Fruit fly (Drosophila melanogaster) whole organism, embryonic: ENCODE results near the gene CG13113.

Source experiments
- Ada2b ChIP-seq: fragments of 200-800 bp; sonication (Bioruptor generic); IDR thresholded peaks from 2 replicates; pipeline ENCODE4 v1.3.6; 2022; ENCODE audit warnings: missing biosample characterization, missing genetic modification characterization
- CG10321 ChIP-seq: fragments of 200-800 bp; sonication (Bioruptor generic); IDR thresholded peaks from 2 replicates; pipeline ENCODE4 v1.3.6; 2022; ENCODE audit warnings: missing biosample characterization, missing genetic modification characterization
- CG10366 ChIP-seq: fragments of 200-800 bp; sonication (Bioruptor generic); IDR thresholded peaks from 2 replicates; pipeline ENCODE4 v1.3.6; 2022; ENCODE audit warnings: missing biosample characterization, missing genetic modification characterization
- CG10431 ChIP-seq: fragments of 200-800 bp; sonication (Bioruptor generic); optimal IDR thresholded peaks from 3 replicates; lab custom pipeline; 2018; ENCODE audit warnings: missing biosample characterization, mild to moderate bottlenecking, missing genetic modification characterization
- CG12236 ChIP-seq: fragments of 200-800 bp; sonication (Bioruptor generic); optimal IDR thresholded peaks from 2 replicates; lab custom pipeline; 2016; ENCODE audit warnings: missing biosample characterization, missing genetic modification characterization
- CG15073 ChIP-seq: fragments of 200-800 bp; sonication (Bioruptor generic); optimal IDR thresholded peaks from 2 replicates; lab custom pipeline; 2016; ENCODE audit warnings: missing biosample characterization, missing genetic modification characterization
- CG15601 ChIP-seq: fragments of 200-800 bp; sonication (Bioruptor generic); optimal IDR thresholded peaks from 3 replicates; lab custom pipeline; 2019; ENCODE audit warnings: missing biosample characterization, mild to moderate bottlenecking, missing genetic modification characterization, moderate library complexity
- CG16863 ChIP-seq: fragments of 200-800 bp; sonication (Bioruptor generic); optimal IDR thresholded peaks from 3 replicates; lab custom pipeline; 2016; ENCODE audit warnings: missing biosample characterization, missing genetic modification characterization
- CG17186 ChIP-seq: fragments of 200-800 bp; sonication (Bioruptor generic); optimal IDR thresholded peaks from 3 replicates; lab custom pipeline; 2017; ENCODE audit warnings: missing biosample characterization, missing genetic modification reagents, missing genetic modification characterization
- CG18011 ChIP-seq: fragments of 200-800 bp; sonication (Bioruptor generic); optimal IDR thresholded peaks from 2 replicates; lab custom pipeline; 2017; ENCODE audit warnings: missing biosample characterization, missing genetic modification characterization, mild to moderate bottlenecking, moderate library complexity, missing genotype
- CG2875 ChIP-seq: fragments of 200-800 bp; sonication (Bioruptor generic); optimal IDR thresholded peaks from 2 replicates; lab custom pipeline; 2017; ENCODE audit warnings: missing biosample characterization, mild to moderate bottlenecking, missing genetic modification characterization, missing genetic modification reagents
- CG30403 ChIP-seq: fragments of 200-800 bp; sonication (Bioruptor generic); optimal IDR thresholded peaks from 3 replicates; lab custom pipeline; 2016; ENCODE audit warnings: missing biosample characterization, missing genetic modification characterization
- CG3281 ChIP-seq: fragments of 200-800 bp; sonication (Bioruptor generic); optimal IDR thresholded peaks from 3 replicates; lab custom pipeline; 2017; ENCODE audit warnings: missing biosample characterization, mild to moderate bottlenecking, missing genetic modification characterization
- CG4424 ChIP-seq: fragments of 200-800 bp; sonication (Bioruptor generic); optimal IDR thresholded peaks from 3 replicates; lab custom pipeline; 2016; ENCODE audit warnings: missing biosample characterization, missing genetic modification characterization
- CG4617 ChIP-seq: fragments of 200-800 bp; sonication (Bioruptor generic); optimal IDR thresholded peaks from 3 replicates; lab custom pipeline; 2016; ENCODE audit warnings: missing biosample characterization, missing genetic modification characterization, borderline replicate concordance
- CG7963 ChIP-seq: fragments of 200-800 bp; sonication (Bioruptor generic); IDR thresholded peaks from 3 replicates; pipeline ENCODE4 v1.3.6; 2022; ENCODE audit warnings: missing biosample characterization, missing genetic modification characterization; ENCODE audit not compliant: partially characterized antibody
- CG8359 ChIP-seq: fragments of 200-800 bp; sonication (Bioruptor generic); optimal IDR thresholded peaks from 2 replicates; lab custom pipeline; 2017; ENCODE audit warnings: missing biosample characterization, mild to moderate bottlenecking, missing genetic modification characterization, borderline replicate concordance
- CG8765 ChIP-seq: fragments of 200-800 bp; sonication (Bioruptor generic); IDR thresholded peaks from 2 replicates; pipeline ENCODE4 v1.3.6; 2022; ENCODE audit warnings: missing biosample characterization, missing genetic modification characterization
- CG9727 ChIP-seq: fragments of 200-800 bp; sonication (Bioruptor generic); optimal IDR thresholded peaks from 3 replicates; lab custom pipeline; 2017; ENCODE audit warnings: missing biosample characterization, mild to moderate bottlenecking, missing genetic modification characterization
- CG9876 ChIP-seq: fragments of 200-800 bp; sonication (Bioruptor generic); optimal IDR thresholded peaks from 2 replicates; lab custom pipeline; 2016; ENCODE audit warnings: missing biosample characterization, missing genetic modification characterization
- Deaf1 ChIP-seq: fragments of 200-800 bp; optimal IDR thresholded peaks from 3 replicates; lab custom pipeline; 2019; ENCODE audit warnings: missing biosample characterization, mild to moderate bottlenecking, missing genetic modification characterization, moderate library complexity
- E2f2 ChIP-seq: fragments of 200-800 bp; sonication (Bioruptor generic); IDR thresholded peaks from 2 replicates; pipeline ENCODE4 v1.3.6; 2022; ENCODE audit warnings: missing biosample characterization, missing genetic modification characterization
- ERR ChIP-seq: fragments of 200-800 bp; sonication (Bioruptor generic); optimal IDR thresholded peaks from 2 replicates; lab custom pipeline; 2016; ENCODE audit warnings: missing biosample characterization, missing genetic modification characterization
- HLHmδ ChIP-seq: fragments of 200-800 bp; sonication (Bioruptor generic); optimal IDR thresholded peaks from 2 replicates; lab custom pipeline; 2018; ENCODE audit warnings: missing biosample characterization, mild to moderate bottlenecking, missing genetic modification characterization, moderate library complexity
- Kr ChIP-seq: fragments of 200-800 bp; sonication (Bioruptor generic); optimal IDR thresholded peaks from 2 replicates; lab custom pipeline; 2017; ENCODE audit warnings: missing biosample characterization, mild to moderate bottlenecking, missing genetic modification characterization
- Lim3 ChIP-seq: fragments of 200-800 bp; sonication (Bioruptor generic); IDR thresholded peaks from 2 replicates; pipeline ENCODE4 v1.3.6; 2022; ENCODE audit warnings: missing biosample characterization, missing genetic modification characterization
- Meics ChIP-seq: fragments of 200-800 bp; sonication (Bioruptor generic); optimal IDR thresholded peaks from 2 replicates; lab custom pipeline; 2017; ENCODE audit warnings: missing biosample characterization, mild to moderate bottlenecking, missing genetic modification characterization
- Rfx ChIP-seq: fragments of 200-800 bp; sonication (Bioruptor generic); IDR thresholded peaks from 2 replicates; pipeline ENCODE4 v1.3.6; 2022; ENCODE audit warnings: missing biosample characterization, missing genetic modification characterization
- Sox102F ChIP-seq: fragments of 200-800 bp; sonication (Bioruptor generic); optimal IDR thresholded peaks from 2 replicates; lab custom pipeline; 2018; ENCODE audit warnings: missing biosample characterization, mild to moderate bottlenecking, missing genetic modification characterization, moderate library complexity
- Spps ChIP-seq: fragments of 200-800 bp; sonication (Bioruptor generic); optimal IDR thresholded peaks from 2 replicates; lab custom pipeline; 2018; ENCODE audit warnings: missing biosample characterization, mild to moderate bottlenecking, missing genetic modification characterization
- abd-A ChIP-seq: fragments of 200-800 bp; sonication (Bioruptor generic); optimal IDR thresholded peaks from 3 replicates; lab custom pipeline; 2019; ENCODE audit warnings: missing biosample characterization, mild to moderate bottlenecking, missing genetic modification characterization, moderate library complexity
- br ChIP-seq: fragments of >200 bp; optimal IDR thresholded peaks from 2 replicates; lab custom pipeline; 2017
- esg ChIP-seq: fragments of 200-800 bp; sonication (Bioruptor generic); conservative IDR thresholded peaks from 2 replicates; pipeline ENCODE4 v1.3.6; 2022; ENCODE audit warnings: missing biosample characterization, missing genetic modification characterization
- fd102C ChIP-seq: fragments of 200-800 bp; sonication (Bioruptor generic); optimal IDR thresholded peaks from 2 replicates; lab custom pipeline; 2018; ENCODE audit warnings: missing biosample characterization, mild to moderate bottlenecking, missing genetic modification characterization, moderate library complexity
- fu2 ChIP-seq: fragments of 200-800 bp; sonication (Bioruptor generic); optimal IDR thresholded peaks from 2 replicates; lab custom pipeline; 2016; ENCODE audit warnings: missing biosample characterization, missing genetic modification characterization
- gsb-n ChIP-seq: fragments of 200-800 bp; sonication (Bioruptor generic); optimal IDR thresholded peaks from 3 replicates; lab custom pipeline; 2018; ENCODE audit warnings: missing biosample characterization, mild to moderate bottlenecking, missing genetic modification characterization
- kni ChIP-seq: fragments of 200-800 bp; sonication (Bioruptor generic); optimal IDR thresholded peaks from 3 replicates; lab custom pipeline; 2017; ENCODE audit warnings: mild to moderate bottlenecking, missing biosample characterization, missing genetic modification reagents, missing genetic modification characterization
- lilli ChIP-seq: fragments of 200-800 bp; sonication (Bioruptor generic); optimal IDR thresholded peaks from 3 replicates; lab custom pipeline; 2016; ENCODE audit warnings: missing biosample characterization, missing genetic modification characterization
- nmo ChIP-seq: fragments of 200-800 bp; sonication (Bioruptor generic); optimal IDR thresholded peaks from 2 replicates; lab custom pipeline; 2018; ENCODE audit warnings: missing biosample characterization, mild to moderate bottlenecking, missing genetic modification characterization, moderate library complexity
- oc ChIP-seq: fragments of 200-800 bp; sonication (Bioruptor generic); optimal IDR thresholded peaks from 2 replicates; lab custom pipeline; 2018; ENCODE audit warnings: missing biosample characterization, mild to moderate bottlenecking, missing genetic modification characterization, moderate library complexity
- scrt ChIP-seq: fragments of 200-800 bp; sonication (Bioruptor generic); optimal IDR thresholded peaks from 2 replicates; lab custom pipeline; 2018; ENCODE audit warnings: missing biosample characterization, mild to moderate bottlenecking, missing genetic modification characterization, moderate library complexity
- seq ChIP-seq: fragments of 200-800 bp; sonication (Bioruptor generic); IDR thresholded peaks from 2 replicates; pipeline ENCODE4 v1.3.6; 2022; ENCODE audit warnings: missing biosample characterization, missing genetic modification characterization
- tap ChIP-seq: fragments of 200-800 bp; optimal IDR thresholded peaks from 3 replicates; lab custom pipeline; 2019; ENCODE audit warnings: missing biosample characterization, mild to moderate bottlenecking, missing genetic modification characterization, moderate library complexity
- tgo ChIP-seq: fragments of 200-800 bp; sonication (Bioruptor generic); IDR thresholded peaks from 3 replicates; pipeline ENCODE4 v1.3.6; 2022; ENCODE audit warnings: missing biosample characterization, missing genetic modification characterization
- tin ChIP-seq: fragments of 200-800 bp; sonication (Bioruptor generic); optimal IDR thresholded peaks from 3 replicates; lab custom pipeline; 2016; ENCODE audit warnings: missing biosample characterization, missing genetic modification characterization
- tna ChIP-seq: fragments of 200-800 bp; sonication (Bioruptor generic); IDR thresholded peaks from 2 replicates; pipeline ENCODE4 v1.3.6; 2022; ENCODE audit warnings: missing biosample characterization, missing genetic modification characterization; ENCODE audit not compliant: partially characterized antibody
- unc-4 ChIP-seq: fragments of 200-800 bp; sonication (Bioruptor generic); IDR thresholded peaks from 2 replicates; pipeline ENCODE4 v1.3.6; 2022; ENCODE audit warnings: missing biosample characterization, missing genetic modification characterization; ENCODE audit not compliant: partially characterized antibody
- wdn ChIP-seq: fragments of 200-800 bp; sonication (Bioruptor generic); IDR thresholded peaks from 2 replicates; pipeline ENCODE4 v1.3.6; 2022; ENCODE audit warnings: missing biosample characterization, missing genetic modification characterization
- zen ChIP-seq: fragments of 200-800 bp; sonication (Bioruptor generic); optimal IDR thresholded peaks from 3 replicates; lab custom pipeline; 2018; ENCODE audit warnings: missing biosample characterization, mild to moderate bottlenecking, missing genetic modification characterization, moderate library complexity
- zfh1 ChIP-seq: fragments of 200-800 bp; sonication (Bioruptor generic); IDR thresholded peaks from 3 replicates; pipeline ENCODE4 v1.3.6; 2022; ENCODE audit warnings: missing biosample characterization, missing genetic modification characterization
- zfh2 ChIP-seq: fragments of 200-800 bp; sonication (Bioruptor generic); optimal IDR thresholded peaks from 2 replicates; lab custom pipeline; 2016; ENCODE audit warnings: missing biosample characterization, missing genetic modification characterization

Gene CG13113

DNA sequence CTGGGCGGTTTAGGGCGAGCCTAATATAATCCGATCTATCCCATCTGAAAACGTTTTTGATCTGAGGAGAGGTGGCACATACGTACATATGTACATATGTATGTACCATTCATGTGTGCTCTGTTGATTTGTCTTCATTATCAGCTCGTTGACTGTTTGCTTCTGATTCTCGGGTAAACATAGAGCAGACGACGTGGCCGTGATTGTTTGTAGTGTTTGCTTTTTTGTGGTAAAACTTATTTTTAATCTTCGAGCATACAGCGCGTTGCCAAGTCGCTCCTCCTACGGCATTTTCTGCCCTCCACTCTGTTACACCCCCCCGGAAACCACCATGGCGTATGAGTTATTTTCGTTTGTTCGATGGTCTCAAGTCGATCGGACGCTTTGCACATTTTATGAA lies 18.3 kb upstream of the CG13113 start (continued):
- TF ChIP-seq esg (GFP tag; lab: Robert Waterston, UW) (no peak), CG7963 (GFP tag; lab: Robert Waterston, UW) (no peak), br (no peak), CG10321 (GFP tag; lab: Robert Waterston, UW) (peak; percentile 69), CG10431 (GFP tag; lab: Kevin White, UChicago) (peak; percentile 95), kni (GFP tag; lab: Kevin White, UChicago) (peak; percentile 98), Rfx (GFP tag; lab: Robert Waterston, UW) (peak; percentile 89), HLHmδ (GFP tag; lab: Kevin White, UChicago) (peak; percentile 97), abd-A (tag; lab: Kevin White, UChicago) (peak; percentile 64), CG15073 (GFP tag; lab: Kevin White, UChicago) (peak; percentile 38), tgo (GFP tag; lab: Robert Waterston, UW) (peak; percentile 57; the same call in 2 of the 3 replicates), CG4424 (GFP tag; lab: Kevin White, UChicago) (peak; percentile 79), Lim3 (GFP tag; lab: Robert Waterston, UW) (no peak; the same call in 1 of the 2 replicates), scrt (GFP tag; lab: Kevin White, UChicago) (peak; percentile 82), Spps (tag; lab: Kevin White, UChicago) (peak; percentile 87), tin (GFP tag; lab: Kevin White, UChicago) (peak; percentile 37), CG4617 (GFP tag; lab: Kevin White, UChicago) (peak; percentile 27), fu2 (GFP tag; lab: Kevin White, UChicago) (peak; percentile 53), wdn (GFP tag; lab: Robert Waterston, UW) (peak; percentile 62; the same call in 1 of the 2 replicates), CG30403 (GFP tag; lab: Kevin White, UChicago) (peak; percentile 58), nmo (peak; percentile 32), tna (GFP tag; lab: Robert Waterston, UW) (no peak), unc-4 (no peak), CG16863 (GFP tag; lab: Kevin White, UChicago) (peak; percentile 89), E2f2 (GFP tag; lab: Robert Waterston, UW) (peak; percentile 71), Deaf1 (tag; lab: Kevin White, UChicago) (peak; percentile 42), CG3281 (GFP tag; lab: Kevin White, UChicago) (peak; percentile 87), CG15601 (tag; lab: Kevin White, UChicago) (peak; percentile 96), zfh2 (GFP tag; lab: Kevin White, UChicago) (peak; percentile 18), CG8359 (GFP tag; lab: Kevin White, UChicago) (peak; percentile 77), CG2875 (peak; percentile 96), Kr (GFP tag; lab: Kevin White, UChicago) (peak; percentile 82), fd102C (GFP tag; lab: Kevin White, UChicago) (peak; percentile 77), oc (tag; lab: Kevin White, UChicago) (peak; percentile 90), lilli (peak; percentile 51), ERR (GFP tag; lab: Kevin White, UChicago) (peak; percentile 73), Sox102F (peak; percentile 64), CG17186 (GFP tag; lab: Kevin White, UChicago) (peak; percentile 77), CG12236 (GFP tag; lab: Kevin White, UChicago) (peak; percentile 94), zen (tag; lab: Kevin White, UChicago) (peak; percentile 59), Ada2b (peak; percentile 36; the same call in 1 of the 2 replicates), CG9876 (GFP tag; lab: Kevin White, UChicago) (peak; percentile 80), CG10366 (GFP tag; lab: Robert Waterston, UW) (peak; percentile 70), CG8765 (GFP tag; lab: Robert Waterston, UW) (no peak), tap (tag; lab: Kevin White, UChicago) (peak; percentile 74), gsb-n (tag; lab: Kevin White, UChicago) (peak; percentile 90), CG9727 (GFP tag; lab: Kevin White, UChicago) (peak; percentile 91), seq (GFP tag; lab: Robert Waterston, UW) (peak; percentile 94), Meics (GFP tag; lab: Kevin White, UChicago) (peak; percentile 88), CG18011 (peak; percentile 73), zfh1 (GFP tag; lab: Robert Waterston, UW) (peak; percentile 90)
